Worm (Caenorhabditis elegans) whole organism, mixed stage, embryonic: ENCODE measurements around the gene str-31.

Experiments
- bed-3 ChIP-seq: fragments of 200-800 bp; sonication (Bioruptor generic); optimal IDR thresholded peaks from 3 replicates; lab custom pipeline; 2018; ENCODE audit warnings: mild to moderate bottlenecking, missing genetic modification characterization, moderate library complexity, missing compliant biosample characterization
- blmp-1 ChIP-seq: fragments of 150-350 bp; optimal IDR thresholded peaks from 2 replicates; lab custom pipeline; 2014; ENCODE audit warnings: missing biosample characterization, missing genetic modification characterization
- ceh-39 ChIP-seq: fragments of 150-350 bp; optimal IDR thresholded peaks from 2 replicates; lab custom pipeline; 2014; ENCODE audit warnings: missing biosample characterization, missing genetic modification characterization
- ceh-43 ChIP-seq: fragments of 200-800 bp; sonication (Bioruptor generic); optimal IDR thresholded peaks from 2 replicates; lab custom pipeline; 2018; ENCODE audit warnings: mild to moderate bottlenecking, missing genetic modification characterization, moderate library complexity, missing compliant biosample characterization
- ceh-83 ChIP-seq: fragments of 200-800 bp; sonication (Bioruptor generic); optimal IDR thresholded peaks from 2 replicates; lab custom pipeline; 2018; ENCODE audit warnings: mild to moderate bottlenecking, missing genetic modification characterization, missing compliant biosample characterization
- ces-1 ChIP-seq: fragments of 150-350 bp; optimal IDR thresholded peaks from 2 replicates; lab custom pipeline; 2014; ENCODE audit warnings: missing biosample characterization, missing genetic modification reagents, missing genetic modification characterization
- cnd-1 ChIP-seq: fragments of 200-800 bp; sonication (Bioruptor generic); optimal IDR thresholded peaks from 2 replicates; lab custom pipeline; 2018; ENCODE audit warnings: mild to moderate bottlenecking, missing genetic modification characterization, missing compliant biosample characterization
- drap-1 ChIP-seq: fragments of 200-800 bp; sonication (Bioruptor generic); optimal IDR thresholded peaks from 3 replicates; lab custom pipeline; 2018; ENCODE audit warnings: mild to moderate bottlenecking, missing genetic modification characterization, missing compliant biosample characterization
- elt-1 ChIP-seq: sonication (generic microtip); optimal IDR thresholded peaks from 2 replicates; lab custom pipeline; 2017; ENCODE audit warnings: missing genetic modification characterization, mild to moderate bottlenecking, missing compliant biosample characterization, antibody characterized with exemption, moderate library complexity, borderline replicate concordance; ENCODE audit not compliant: insufficient read depth
- elt-3 ChIP-seq: fragments of 150-350 bp; optimal IDR thresholded peaks from 2 replicates; lab custom pipeline; 2014; ENCODE audit warnings: missing biosample characterization, missing genetic modification characterization
- flh-1 ChIP-seq: fragments of 200-800 bp; sonication (Bioruptor generic); optimal IDR thresholded peaks from 2 replicates; lab custom pipeline; 2018; ENCODE audit warnings: mild to moderate bottlenecking, missing genetic modification characterization, moderate library complexity, missing compliant biosample characterization
- ham-2 ChIP-seq: fragments of 200-800 bp; sonication (Bioruptor generic); optimal IDR thresholded peaks from 2 replicates; lab custom pipeline; 2018; ENCODE audit warnings: mild to moderate bottlenecking, missing genetic modification characterization, missing compliant biosample characterization
- hlh-1 ChIP-seq: fragments of 150-350 bp; optimal IDR thresholded peaks from 2 replicates; lab custom pipeline; 2014; ENCODE audit warnings: missing biosample characterization, missing genetic modification reagents, missing genetic modification characterization
- lin-13 ChIP-seq: fragments of 150-350 bp; optimal IDR thresholded peaks from 2 replicates; lab custom pipeline; 2014; ENCODE audit warnings: missing biosample characterization, missing genetic modification characterization
- lsy-2 ChIP-seq: fragments of 150-350 bp; optimal IDR thresholded peaks from 2 replicates; lab custom pipeline; 2014; ENCODE audit warnings: missing biosample characterization, missing genetic modification characterization
- mab-5 ChIP-seq: fragments of 150-350 bp; optimal IDR thresholded peaks from 2 replicates; lab custom pipeline; 2014; ENCODE audit warnings: missing biosample characterization, missing genetic modification characterization
- mep-1 ChIP-seq: fragments of 150-350 bp; optimal IDR thresholded peaks from 2 replicates; lab custom pipeline; 2017; ENCODE audit warnings: missing biosample characterization, missing genetic modification reagents, missing genetic modification characterization, inconsistent platforms
- mls-2 ChIP-seq: sonication (generic microtip); optimal IDR thresholded peaks from 2 replicates; lab custom pipeline; 2016; ENCODE audit warnings: mild to moderate bottlenecking, missing genetic modification characterization, moderate library complexity, missing compliant biosample characterization
- nhr-12 ChIP-seq: fragments of 150-350 bp; optimal IDR thresholded peaks from 2 replicates; lab custom pipeline; 2014; ENCODE audit warnings: missing biosample characterization, missing genetic modification characterization
- nhr-2 ChIP-seq: fragments of 150-350 bp; optimal IDR thresholded peaks from 2 replicates; lab custom pipeline; 2014; ENCODE audit warnings: missing biosample characterization, missing genetic modification characterization
- nhr-237 ChIP-seq: fragments of 150-350 bp; optimal IDR thresholded peaks from 2 replicates; lab custom pipeline; 2014; ENCODE audit warnings: missing biosample characterization, missing genetic modification characterization
- nhr-28 ChIP-seq: fragments of 150-350 bp; optimal IDR thresholded peaks from 2 replicates; lab custom pipeline; 2014; ENCODE audit warnings: missing biosample characterization, missing genetic modification characterization
- nhr-76 ChIP-seq: sonication (generic microtip); optimal IDR thresholded peaks from 2 replicates; lab custom pipeline; 2017; ENCODE audit warnings: missing biosample characterization, missing genetic modification characterization
- sem-2 ChIP-seq: fragments of 200-800 bp; sonication (Bioruptor generic); optimal IDR thresholded peaks from 2 replicates; lab custom pipeline; 2018; ENCODE audit warnings: mild to moderate bottlenecking, missing genetic modification characterization, missing compliant biosample characterization
- snpc-4 ChIP-seq: fragments of 150-350 bp; optimal IDR thresholded peaks from 2 replicates; lab custom pipeline; 2014; ENCODE audit warnings: missing biosample characterization, missing genetic modification characterization
- sptf-1 ChIP-seq: sonication (generic microtip); optimal IDR thresholded peaks from 2 replicates; lab custom pipeline; 2017; ENCODE audit warnings: mild to moderate bottlenecking, missing genetic modification characterization, moderate library complexity, missing compliant biosample characterization
- unc-120 ChIP-seq: sonication (generic microtip); optimal IDR thresholded peaks from 2 replicates; lab custom pipeline; 2017; ENCODE audit warnings: missing genetic modification characterization, missing compliant biosample characterization; ENCODE audit not compliant: poor library complexity, severe bottlenecking
- unc-39 ChIP-seq: fragments of 150-350 bp; optimal IDR thresholded peaks from 2 replicates; lab custom pipeline; 2014; ENCODE audit warnings: missing biosample characterization, missing genetic modification characterization
- unc-62 ChIP-seq: fragments of 150-350 bp; optimal IDR thresholded peaks from 2 replicates; lab custom pipeline; 2014; ENCODE audit warnings: missing biosample characterization, missing genetic modification reagents, missing genetic modification characterization
- zip-8 ChIP-seq: fragments of 150-350 bp; optimal IDR thresholded peaks from 2 replicates; lab custom pipeline; 2014; ENCODE audit warnings: missing biosample characterization, missing genetic modification characterization

Gene str-31

ce11 chrV:7501194-7501593 lies 7.3 kb downstream of the str-31 start:
- TF ChIP-seq drap-1 (no peak), bed-3 (no peak), nhr-28 (no peak), elt-1 (tag; lab: Kevin White, UChicago) (no peak), mep-1 (tag; lab: Kevin White, UChicago) (no peak), sptf-1 (tag; lab: Kevin White, UChicago) (no peak), ceh-43 (GFP tag; lab: Kevin White, UChicago) (no peak), nhr-76 (no peak), unc-39 (no peak), snpc-4 (no peak), lin-13 (no peak), mls-2 (tag; lab: Kevin White, UChicago) (no peak), zip-8 (tag; lab: Kevin White, UChicago) (no peak), ceh-39 (tag; lab: Kevin White, UChicago) (no peak), nhr-2 (tag; lab: Kevin White, UChicago) (no peak), hlh-1 (tag; lab: Kevin White, UChicago) (no peak), ceh-83 (no peak), ham-2 (GFP tag; lab: Kevin White, UChicago) (no peak), blmp-1 (tag; lab: Kevin White, UChicago) (no peak), flh-1 (GFP tag; lab: Kevin White, UChicago) (no peak)

ce11 chrV:7497440-7497839 lies 11.0 kb downstream of the str-31 start, which contains the start of gene srh-79:
srh-79 (plus strand) TSS chrV:7497740.
- TF ChIP-seq mls-2 (tag; lab: Kevin White, UChicago) (no peak), cnd-1 (no peak), elt-3 (tag; lab: Kevin White, UChicago) (no peak), nhr-28 (no peak), ham-2 (GFP tag; lab: Kevin White, UChicago) (no peak), drap-1 (no peak), flh-1 (GFP tag; lab: Kevin White, UChicago) (no peak), sptf-1 (tag; lab: Kevin White, UChicago) (no peak), mab-5 (tag; lab: Kevin White, UChicago) (no peak), mep-1 (tag; lab: Kevin White, UChicago) (no peak), unc-120 (tag; lab: Kevin White, UChicago) (no peak)

- no peak for TF ChIP-seq mep-1 (tag; lab: Kevin White, UChicago)
- TF ChIP-seq elt-3 (tag; lab: Kevin White, UChicago) = no peak
- no peak for TF ChIP-seq lsy-2 (tag; lab: Kevin White, UChicago)
- no peak for TF ChIP-seq unc-120 (tag; lab: Kevin White, UChicago)
Observed at ce11 chrV:7495189-7495588, 13.3 kb downstream of the str-31 start, which contains the start of gene srbc-11. srbc-11 (minus strand) TSS chrV:7495289.

- TF ChIP-seq ces-1 (no peak), lin-13 (no peak), blmp-1 (tag; lab: Kevin White, UChicago) (no peak), sptf-1 (tag; lab: Kevin White, UChicago) (no peak), nhr-28 (no peak), unc-120 (tag; lab: Kevin White, UChicago) (no peak), nhr-12 (tag; lab: Kevin White, UChicago) (no peak), mab-5 (tag; lab: Kevin White, UChicago) (no peak), bed-3 (no peak), nhr-237 (tag; lab: Kevin White, UChicago) (no peak), snpc-4 (no peak), unc-39 (no peak), ceh-83 (no peak), drap-1 (no peak), ceh-43 (GFP tag; lab: Kevin White, UChicago) (no peak), mls-2 (tag; lab: Kevin White, UChicago) (no peak)
Observed at ce11 chrV:7492924-7493323, 15.5 kb downstream of the str-31 start, which contains the start of gene srbc-10. srbc-10 (minus strand) TSS chrV:7493024.

- TF ChIP-seq hlh-1 (tag; lab: Kevin White, UChicago) = no peak
Observed at ce11 chrV:7490340-7490739, 18.1 kb downstream of the str-31 start, which contains the start of gene srbc-9. srbc-9 (minus strand) TSS chrV:7490440.

- TF ChIP-seq ces-1 (no peak), sem-2 (GFP tag; lab: Kevin White, UChicago) (no peak), unc-39 (no peak), mls-2 (tag; lab: Kevin White, UChicago) (no peak), cnd-1 (no peak), blmp-1 (tag; lab: Kevin White, UChicago) (no peak), lsy-2 (tag; lab: Kevin White, UChicago) (no peak), elt-3 (tag; lab: Kevin White, UChicago) (no peak), unc-62 (no peak)
Observed at ce11 chrV:7487518-7487917, 20.9 kb downstream of the str-31 start, which contains the start of gene srbc-7. srbc-7 (minus strand) TSS chrV:7487618.
